Fruit fly (Drosophila melanogaster) whole organism, embryonic: ENCODE measurements around the gene ATP8B.

ENCODE experiments used
- Asciz ChIP-seq: fragments of 200-800 bp; sonication (Bioruptor generic); optimal IDR thresholded peaks from 2 replicates; lab custom pipeline; 2017; ENCODE audit warnings: missing biosample characterization, mild to moderate bottlenecking, missing genetic modification characterization, missing genetic modification reagents
- BEAF-32 ChIP-seq: fragments of 200-800 bp; sonication (Bioruptor generic); optimal IDR thresholded peaks from 3 replicates; lab custom pipeline; 2017; ENCODE audit warnings: missing biosample characterization, missing genetic modification characterization, mild to moderate bottlenecking, moderate library complexity, missing genetic modification reagents
- CG1024 ChIP-seq: fragments of 200-800 bp; sonication (Bioruptor generic); IDR thresholded peaks from 2 replicates; pipeline ENCODE4 v1.3.6; 2022; ENCODE audit warnings: missing biosample characterization, missing genetic modification characterization
- CG10462 ChIP-seq: fragments of 200-800 bp; sonication (Bioruptor generic); optimal IDR thresholded peaks from 2 replicates; lab custom pipeline; 2016; ENCODE audit warnings: missing biosample characterization, missing genetic modification characterization
- CG11247 ChIP-seq: fragments of 200-800 bp; sonication (Bioruptor generic); IDR thresholded peaks from 2 replicates; pipeline ENCODE4 v1.3.6; 2022; ENCODE audit warnings: missing biosample characterization, missing genetic modification characterization
- CG12071 ChIP-seq: fragments of 200-800 bp; sonication (Bioruptor generic); optimal IDR thresholded peaks from 3 replicates; lab custom pipeline; 2018; ENCODE audit warnings: missing biosample characterization, mild to moderate bottlenecking, missing genetic modification characterization
- CG12299 ChIP-seq: fragments of 200-800 bp; sonication (Bioruptor generic); optimal IDR thresholded peaks from 2 replicates; lab custom pipeline; 2018; ENCODE audit warnings: missing biosample characterization, mild to moderate bottlenecking, missing genetic modification characterization
- CG13123 ChIP-seq: fragments of 200-800 bp; sonication (Bioruptor generic); optimal IDR thresholded peaks from 2 replicates; lab custom pipeline; 2016; ENCODE audit warnings: missing biosample characterization, missing genetic modification characterization
- CG13624 ChIP-seq: fragments of 200-800 bp; sonication (Bioruptor generic); optimal IDR thresholded peaks from 2 replicates; lab custom pipeline; 2016; ENCODE audit warnings: missing biosample characterization, missing genetic modification characterization
- CG14710 ChIP-seq: fragments of 200-800 bp; sonication (Bioruptor generic); optimal IDR thresholded peaks from 3 replicates; lab custom pipeline; 2019; ENCODE audit warnings: missing biosample characterization, mild to moderate bottlenecking, missing genetic modification characterization, moderate library complexity
- CG15479 ChIP-seq: fragments of 200-800 bp; sonication (Bioruptor generic); optimal IDR thresholded peaks from 3 replicates; lab custom pipeline; 2019; ENCODE audit warnings: missing biosample characterization, mild to moderate bottlenecking, missing genetic modification characterization, moderate library complexity
- CG2875 ChIP-seq: fragments of 200-800 bp; sonication (Bioruptor generic); optimal IDR thresholded peaks from 2 replicates; lab custom pipeline; 2017; ENCODE audit warnings: missing biosample characterization, mild to moderate bottlenecking, missing genetic modification characterization, missing genetic modification reagents
- CG4282 ChIP-seq: fragments of 200-800 bp; sonication (Bioruptor generic); optimal IDR thresholded peaks from 2 replicates; lab custom pipeline; 2016; ENCODE audit warnings: missing biosample characterization, missing genetic modification characterization
- CG6683 ChIP-seq: fragments of 200-800 bp; sonication (Bioruptor generic); optimal IDR thresholded peaks from 2 replicates; lab custom pipeline; 2017; ENCODE audit warnings: missing biosample characterization, mild to moderate bottlenecking, missing genetic modification characterization, missing genetic modification reagents
- CG6689 ChIP-seq: fragments of 200-800 bp; sonication (Bioruptor generic); IDR thresholded peaks from 2 replicates; pipeline ENCODE4 v1.3.6; 2022; ENCODE audit warnings: missing biosample characterization, missing genetic modification characterization
- CG7357 ChIP-seq: fragments of 200-800 bp; sonication (Bioruptor generic); IDR thresholded peaks from 3 replicates; pipeline ENCODE4 v1.3.6; 2022; ENCODE audit warnings: missing biosample characterization, missing genetic modification characterization
- CG8290 ChIP-seq, 3 experiments: fragments of 200-800 bp; sonication (Bioruptor generic); optimal IDR thresholded peaks; 2 replicates each; lab custom pipeline; 2016 to 2019; ENCODE audit warnings: missing biosample characterization in 3 of 3, missing genetic modification characterization in 3 of 3, mild to moderate bottlenecking in 2 of 3, moderate library complexity in 1 of 3
- CG9215 ChIP-seq: fragments of 200-800 bp; sonication (Bioruptor generic); IDR thresholded peaks from 2 replicates; pipeline ENCODE4 v1.3.6; 2022; ENCODE audit warnings: missing biosample characterization, missing genetic modification characterization
- CHES-1-like ChIP-seq: fragments of 200-800 bp; sonication (Bioruptor generic); optimal IDR thresholded peaks from 2 replicates; lab custom pipeline; 2016; ENCODE audit warnings: missing biosample characterization, missing genetic modification characterization
- CTCF ChIP-seq: fragments of 200-800 bp; sonication (Bioruptor generic); optimal IDR thresholded peaks from 2 replicates; lab custom pipeline; 2017; ENCODE audit warnings: missing biosample characterization, mild to moderate bottlenecking, missing genetic modification characterization, moderate library complexity
- D ChIP-seq, 2 experiments: fragments of 200-800 bp in 1 of 2; fragments of >200 bp in 1 of 2; sonication (Bioruptor generic) in 1 of 2; optimal IDR thresholded peaks; 2 replicates in 1 of 2; 3 replicates in 1 of 2; lab custom pipeline; 2017; ENCODE audit warnings: mild to moderate bottlenecking in 1 of 2, missing biosample characterization in 1 of 2, missing genetic modification characterization in 1 of 2, missing genetic modification reagents in 1 of 2
- Ets65A ChIP-seq: fragments of 200-800 bp; sonication (Bioruptor generic); peaks from one replicate; lab custom pipeline; 2016; ENCODE audit warnings: missing biosample characterization, missing genetic modification characterization
- HLH3B ChIP-seq: fragments of 200-800 bp; sonication (Bioruptor generic); IDR thresholded peaks from 2 replicates; pipeline ENCODE4 v1.3.6; 2022; ENCODE audit warnings: missing biosample characterization, missing genetic modification characterization
- HLH54F ChIP-seq: fragments of 200-800 bp; sonication (Bioruptor generic); optimal IDR thresholded peaks from 3 replicates; lab custom pipeline; 2016; ENCODE audit warnings: missing biosample characterization, missing genetic modification characterization
- HmgZ ChIP-seq: fragments of 200-800 bp; sonication (Bioruptor generic); optimal IDR thresholded peaks from 2 replicates; lab custom pipeline; 2018; ENCODE audit warnings: missing biosample characterization, mild to moderate bottlenecking, missing genetic modification characterization
- Lim3 ChIP-seq: fragments of 200-800 bp; sonication (Bioruptor generic); IDR thresholded peaks from 2 replicates; pipeline ENCODE4 v1.3.6; 2022; ENCODE audit warnings: missing biosample characterization, missing genetic modification characterization
- MESR4 ChIP-seq: fragments of 200-800 bp; sonication (Bioruptor generic); optimal IDR thresholded peaks from 2 replicates; lab custom pipeline; 2018; ENCODE audit warnings: missing biosample characterization, mild to moderate bottlenecking, missing genetic modification characterization, moderate library complexity
- Mad ChIP-seq: fragments of 200-800 bp; sonication (Bioruptor generic); optimal IDR thresholded peaks from 2 replicates; lab custom pipeline; 2016; ENCODE audit warnings: missing biosample characterization, missing genetic modification characterization
- Nf-YB ChIP-seq: fragments of 200-800 bp; sonication (Bioruptor generic); optimal IDR thresholded peaks from 3 replicates; lab custom pipeline; 2019; ENCODE audit warnings: missing biosample characterization, mild to moderate bottlenecking, missing genetic modification characterization, moderate library complexity
- Sox102F ChIP-seq: fragments of 200-800 bp; sonication (Bioruptor generic); optimal IDR thresholded peaks from 2 replicates; lab custom pipeline; 2018; ENCODE audit warnings: missing biosample characterization, mild to moderate bottlenecking, missing genetic modification characterization, moderate library complexity
- Taf1 ChIP-seq: fragments of 200-800 bp; sonication (Bioruptor generic); IDR thresholded peaks from 2 replicates; pipeline ENCODE4 v1.3.6; 2022; ENCODE audit warnings: missing biosample characterization, missing genetic modification characterization
- Xbp1 ChIP-seq: fragments of 200-800 bp; sonication (Bioruptor generic); optimal IDR thresholded peaks from 3 replicates; lab custom pipeline; 2016; ENCODE audit warnings: missing biosample characterization, mild to moderate bottlenecking, missing genetic modification characterization
- crc ChIP-seq: fragments of 200-800 bp; sonication (Bioruptor generic); optimal IDR thresholded peaks from 2 replicates; lab custom pipeline; 2016; ENCODE audit warnings: missing biosample characterization, missing genetic modification characterization
- emc ChIP-seq: fragments of 200-800 bp; sonication (Bioruptor generic); optimal IDR thresholded peaks from 2 replicates; lab custom pipeline; 2016; ENCODE audit warnings: missing biosample characterization, missing genetic modification characterization
- eve ChIP-seq, 2 experiments: fragments of >200 bp; optimal IDR thresholded peaks; 2 replicates each; lab custom pipeline; 2017; ENCODE audit warnings: missing biosample characterization in 2 of 2, missing genetic modification characterization in 2 of 2
- gt ChIP-seq: fragments of 200-800 bp; sonication (Bioruptor generic); IDR thresholded peaks from 2 replicates; pipeline ENCODE4 v1.3.6; 2022; ENCODE audit warnings: missing biosample characterization, missing genetic modification characterization
- ind ChIP-seq: fragments of 200-800 bp; sonication (Bioruptor generic); optimal IDR thresholded peaks from 3 replicates; lab custom pipeline; 2016; ENCODE audit warnings: missing biosample characterization, missing genetic modification characterization
- ken ChIP-seq: fragments of 200-800 bp; sonication (Bioruptor generic); IDR thresholded peaks from 3 replicates; pipeline ENCODE4 v1.3.6; 2022; ENCODE audit warnings: missing biosample characterization, missing genetic modification characterization
- lbe ChIP-seq: fragments of 200-800 bp; sonication (Bioruptor generic); optimal IDR thresholded peaks from 2 replicates; lab custom pipeline; 2016; ENCODE audit warnings: missing biosample characterization, mild to moderate bottlenecking, missing genetic modification characterization
- lmd ChIP-seq: fragments of 200-800 bp; sonication (Bioruptor generic); IDR thresholded peaks from 2 replicates; pipeline ENCODE4 v1.3.6; 2022; ENCODE audit warnings: missing biosample characterization, missing genetic modification characterization
- odd ChIP-seq: fragments of 200-800 bp; sonication (Bioruptor generic); optimal IDR thresholded peaks from 2 replicates; lab custom pipeline; 2017; ENCODE audit warnings: missing biosample characterization, mild to moderate bottlenecking, missing genetic modification characterization
- pros ChIP-seq: fragments of 200-800 bp; sonication (Bioruptor generic); optimal IDR thresholded peaks from 3 replicates; lab custom pipeline; 2019; ENCODE audit warnings: missing biosample characterization, mild to moderate bottlenecking, missing genetic modification characterization, moderate library complexity
- rib ChIP-seq: fragments of 200-800 bp; sonication (Bioruptor generic); IDR thresholded peaks from 2 replicates; pipeline ENCODE4 v1.3.6; 2022; ENCODE audit warnings: missing biosample characterization, missing genetic modification characterization
- ro ChIP-seq: fragments of 200-800 bp; sonication (Bioruptor generic); IDR thresholded peaks from 2 replicates; pipeline ENCODE4 v1.3.6; 2022; ENCODE audit warnings: missing biosample characterization, missing genetic modification characterization
- row ChIP-seq: fragments of 200-800 bp; sonication (Bioruptor generic); IDR thresholded peaks from 3 replicates; pipeline ENCODE4 v1.3.6; 2022; ENCODE audit warnings: missing biosample characterization, missing genetic modification characterization
- slp2 ChIP-seq: fragments of 200-800 bp; sonication (Bioruptor generic); optimal IDR thresholded peaks from 2 replicates; lab custom pipeline; 2016; ENCODE audit warnings: missing biosample characterization, missing genetic modification characterization
- sob ChIP-seq: fragments of 200-800 bp; sonication (Bioruptor generic); IDR thresholded peaks from 2 replicates; pipeline ENCODE4 v1.3.6; 2022; ENCODE audit warnings: missing biosample characterization, missing genetic modification characterization
- ssp ChIP-seq: fragments of 200-800 bp; sonication (Bioruptor generic); IDR thresholded peaks from 2 replicates; pipeline ENCODE4 v1.3.6; 2022; ENCODE audit warnings: missing biosample characterization, missing genetic modification characterization
- sug ChIP-seq: fragments of 200-800 bp; optimal IDR thresholded peaks from 2 replicates; lab custom pipeline; 2019; ENCODE audit warnings: missing biosample characterization, mild to moderate bottlenecking, missing genetic modification characterization, moderate library complexity
- ttk ChIP-seq: fragments of 200-800 bp; sonication (Bioruptor generic); IDR thresholded peaks from 2 replicates; pipeline ENCODE4 v2.1.2; 2022; ENCODE audit warnings: missing biosample characterization, missing genetic modification characterization
- tup ChIP-seq: fragments of 200-800 bp; sonication (Bioruptor generic); optimal IDR thresholded peaks from 2 replicates; lab custom pipeline; 2016; ENCODE audit warnings: missing biosample characterization, mild to moderate bottlenecking, missing genetic modification characterization, moderate library complexity
- wor ChIP-seq: fragments of 200-800 bp; sonication (Bioruptor generic); IDR thresholded peaks from 2 replicates; pipeline ENCODE4 v1.3.6; 2022; ENCODE audit warnings: missing biosample characterization, missing genetic modification characterization

The ATP8B gene

dm6 chr3R:12078961-12079360 is 11.5 kb downstream of the ATP8B start (continued):
- TF ChIP-seq CG15479 (GFP tag; lab: Kevin White, UChicago) (no peak), CG2875 (GFP tag; lab: Kevin White, UChicago) (peak; percentile 38), crc (no peak), sug (tag; lab: Kevin White, UChicago) (no peak), CG9215 (GFP tag; lab: Robert Waterston, UW) (peak; percentile 75), HLH3B (GFP tag; lab: Robert Waterston, UW) (peak; percentile 86; the same call in 1 of the 2 replicates), CG12299 (tag; lab: Kevin White, UChicago) (peak; percentile 53), HmgZ (tag; lab: Kevin White, UChicago) (no peak), slp2 (GFP tag; lab: Kevin White, UChicago) (no peak), CG13123 (GFP tag; lab: Kevin White, UChicago) (no peak), wor (GFP tag; lab: Robert Waterston, UW) (peak; percentile 62), CTCF (GFP tag; lab: Kevin White, UChicago) (no peak), row (GFP tag; lab: Robert Waterston, UW) (peak; percentile 91), ind (peak; percentile 72), CG6683 (GFP tag; lab: Kevin White, UChicago) (no peak), CHES-1-like (GFP tag; lab: Kevin White, UChicago) (no peak), Lim3 (GFP tag; lab: Robert Waterston, UW) (0 out of 2 replicates have a peak, but pooled peaks have one; percentile 30), Taf1 (GFP tag; lab: Robert Waterston, UW) (peak; percentile 65), Nf-YB (GFP tag; lab: Kevin White, UChicago) (no peak), Mad (no peak), ttk (GFP tag; lab: Robert Waterston, UW) (peak; percentile 70), CG14710 (tag; lab: Kevin White, UChicago) (no peak), lbe (no peak), Sox102F (GFP tag; lab: Kevin White, UChicago) (peak; percentile 85), CG11247 (GFP tag; lab: Robert Waterston, UW) (peak; percentile 68), MESR4 (GFP tag; lab: Kevin White, UChicago) (no peak), rib (GFP tag; lab: Robert Waterston, UW) (no peak; the same call in 1 of the 2 replicates), CG7357 (GFP tag; lab: Robert Waterston, UW) (peak; percentile 74), CG10462 (no peak), CG12071 (GFP tag; lab: Kevin White, UChicago) (no peak), tup (GFP tag; lab: Kevin White, UChicago) (no peak), ro (GFP tag; lab: Robert Waterston, UW) (0 out of 2 replicates have a peak, but pooled peaks have one; percentile 34), lmd (GFP tag; lab: Robert Waterston, UW) (peak; percentile 82), CG8290 (GFP tag; optimal IDR thresholded peaks at IDR 0.05; lab: Kevin White, UChicago) (no peak), CG8290 (tag; optimal IDR thresholded peaks at IDR 0.05; lab: Kevin White, UChicago) (no peak), CG13624 (GFP tag; lab: Kevin White, UChicago) (no peak), emc (GFP tag; lab: Kevin White, UChicago) (no peak), ken (GFP tag; lab: Robert Waterston, UW) (peak; percentile 72; the same call in 2 of the 3 replicates), Asciz (GFP tag; lab: Kevin White, UChicago) (peak; percentile 56), eve (GFP tag; optimal IDR thresholded peaks at IDR 0.05; lab: Kevin White, UChicago) (no peak), D (optimal IDR thresholded peaks at IDR 0.05; lab: Kevin White, UChicago) (no peak), D (GFP tag; optimal IDR thresholded peaks at IDR 0.05; lab: Kevin White, UChicago) (no peak), gt (GFP tag; lab: Robert Waterston, UW) (peak; percentile 45; the same call in 1 of the 2 replicates), Ets65A (GFP tag; lab: Kevin White, UChicago) (peak; percentile 30), ssp (GFP tag; lab: Robert Waterston, UW) (peak; percentile 64), HLH54F (GFP tag; lab: Kevin White, UChicago) (no peak), BEAF-32 (GFP tag; lab: Kevin White, UChicago) (no peak), CG1024 (GFP tag; lab: Robert Waterston, UW) (peak; percentile 68), Xbp1 (GFP tag; lab: Kevin White, UChicago) (peak; percentile 67), sob (GFP tag; lab: Robert Waterston, UW) (peak; percentile 84), odd (GFP tag; lab: Kevin White, UChicago) (peak; percentile 49), CG6689 (GFP tag; lab: Robert Waterston, UW) (peak; percentile 83), pros (GFP tag; lab: Kevin White, UChicago) (no peak), CG4282 (GFP tag; lab: Kevin White, UChicago) (no peak)
